Fruit fly (Drosophila melanogaster) whole organism, embryonic: ENCODE results near the gene CG12420.

ENCODE experiments used
- B-H1 ChIP-seq: fragments of 200-800 bp; sonication (Bioruptor generic); IDR thresholded peaks from 3 replicates; pipeline ENCODE4 v1.3.6; 2022; ENCODE audit warnings: missing biosample characterization, missing genetic modification characterization
- Blimp-1 ChIP-seq: fragments of 200-800 bp; sonication (Bioruptor generic); optimal IDR thresholded peaks from 3 replicates; lab custom pipeline; 2018; ENCODE audit warnings: missing biosample characterization, missing genetic modification characterization, mild to moderate bottlenecking, moderate library complexity, missing genetic modification reagents
- CG10274 ChIP-seq: fragments of 200-800 bp; sonication (Bioruptor generic); optimal IDR thresholded peaks from 3 replicates; lab custom pipeline; 2017; ENCODE audit warnings: missing biosample characterization, mild to moderate bottlenecking, missing genetic modification characterization
- CG10431 ChIP-seq: fragments of 200-800 bp; sonication (Bioruptor generic); optimal IDR thresholded peaks from 3 replicates; lab custom pipeline; 2018; ENCODE audit warnings: missing biosample characterization, mild to moderate bottlenecking, missing genetic modification characterization
- CG10565 ChIP-seq: fragments of 200-800 bp; sonication (Bioruptor generic); optimal IDR thresholded peaks from 3 replicates; lab custom pipeline; 2016; ENCODE audit warnings: missing biosample characterization, mild to moderate bottlenecking, missing genetic modification characterization
- CG11085 ChIP-seq: fragments of 200-800 bp; sonication (Bioruptor generic); IDR thresholded peaks from 2 replicates; pipeline ENCODE4 v1.3.6; 2022; ENCODE audit warnings: missing biosample characterization, missing genetic modification characterization
- CG11398 ChIP-seq: fragments of 200-800 bp; sonication (Bioruptor generic); optimal IDR thresholded peaks from 2 replicates; lab custom pipeline; 2016; ENCODE audit warnings: missing biosample characterization, missing genetic modification characterization
- CG12071 ChIP-seq: fragments of 200-800 bp; sonication (Bioruptor generic); optimal IDR thresholded peaks from 3 replicates; lab custom pipeline; 2018; ENCODE audit warnings: missing biosample characterization, mild to moderate bottlenecking, missing genetic modification characterization
- CG13424 ChIP-seq: fragments of 200-800 bp; sonication (Bioruptor generic); optimal IDR thresholded peaks from 2 replicates; lab custom pipeline; 2019; ENCODE audit warnings: missing biosample characterization, mild to moderate bottlenecking, missing genetic modification characterization, moderate library complexity
- CG2120 ChIP-seq: fragments of 200-800 bp; sonication (Bioruptor generic); optimal IDR thresholded peaks from 3 replicates; lab custom pipeline; 2016; ENCODE audit warnings: missing biosample characterization, missing genetic modification characterization
- CG2712 ChIP-seq: fragments of 200-800 bp; optimal IDR thresholded peaks from 3 replicates; lab custom pipeline; 2019; ENCODE audit warnings: missing biosample characterization, mild to moderate bottlenecking, missing genetic modification characterization, moderate library complexity
- CG30403 ChIP-seq: fragments of 200-800 bp; sonication (Bioruptor generic); optimal IDR thresholded peaks from 3 replicates; lab custom pipeline; 2016; ENCODE audit warnings: missing biosample characterization, missing genetic modification characterization
- CG43689 ChIP-seq: fragments of 200-800 bp; sonication (Bioruptor generic); IDR thresholded peaks from 2 replicates; pipeline ENCODE4 v1.3.6; 2022; ENCODE audit warnings: missing biosample characterization, missing genetic modification characterization
- CG4617 ChIP-seq: fragments of 200-800 bp; sonication (Bioruptor generic); optimal IDR thresholded peaks from 3 replicates; lab custom pipeline; 2016; ENCODE audit warnings: missing biosample characterization, missing genetic modification characterization, borderline replicate concordance
- CG6854 ChIP-seq: fragments of 200-800 bp; sonication (Bioruptor generic); optimal IDR thresholded peaks from 3 replicates; lab custom pipeline; 2017; ENCODE audit warnings: missing biosample characterization, mild to moderate bottlenecking, missing genetic modification characterization
- CG7786 ChIP-seq: fragments of 200-800 bp; sonication (Bioruptor generic); optimal IDR thresholded peaks from 2 replicates; lab custom pipeline; 2016; ENCODE audit warnings: missing biosample characterization, missing genetic modification characterization
- CG7839 ChIP-seq: fragments of 200-800 bp; sonication (Bioruptor generic); optimal IDR thresholded peaks from 3 replicates; lab custom pipeline; 2018; ENCODE audit warnings: missing biosample characterization, mild to moderate bottlenecking, missing genetic modification characterization, moderate library complexity
- CG8281 ChIP-seq: fragments of 200-800 bp; sonication (Bioruptor generic); optimal IDR thresholded peaks from 2 replicates; lab custom pipeline; 2018; ENCODE audit warnings: missing biosample characterization, mild to moderate bottlenecking, missing genetic modification characterization, moderate library complexity
- CG8478 ChIP-seq: fragments of >200 bp; optimal IDR thresholded peaks from 2 replicates; lab custom pipeline; 2018
- CG8924 ChIP-seq: fragments of 200-800 bp; optimal IDR thresholded peaks from 3 replicates; lab custom pipeline; 2019; ENCODE audit warnings: missing biosample characterization, mild to moderate bottlenecking, missing genetic modification characterization, moderate library complexity
- CG9437 ChIP-seq: fragments of 200-800 bp; sonication (Bioruptor generic); optimal IDR thresholded peaks from 2 replicates; lab custom pipeline; 2018; ENCODE audit warnings: missing biosample characterization, mild to moderate bottlenecking, missing genetic modification characterization
- CG9876 ChIP-seq: fragments of 200-800 bp; sonication (Bioruptor generic); optimal IDR thresholded peaks from 2 replicates; lab custom pipeline; 2016; ENCODE audit warnings: missing biosample characterization, missing genetic modification characterization
- CG9932 ChIP-seq: fragments of 200-800 bp; sonication (Bioruptor generic); IDR thresholded peaks from 2 replicates; pipeline ENCODE4 v1.3.6; 2022; ENCODE audit warnings: missing biosample characterization, missing genetic modification characterization
- Camta ChIP-seq: fragments of 200-800 bp; sonication (Bioruptor generic); optimal IDR thresholded peaks from 2 replicates; lab custom pipeline; 2016; ENCODE audit warnings: missing biosample characterization, missing genetic modification characterization
- Dad ChIP-seq: fragments of 200-800 bp; sonication (Bioruptor generic); optimal IDR thresholded peaks from 3 replicates; lab custom pipeline; 2016; ENCODE audit warnings: missing biosample characterization, missing genetic modification characterization
- Dp ChIP-seq: fragments of 200-800 bp; sonication (Bioruptor generic); optimal IDR thresholded peaks from 2 replicates; lab custom pipeline; 2018; ENCODE audit warnings: missing biosample characterization, mild to moderate bottlenecking, missing genetic modification characterization, moderate library complexity
- HLH4C ChIP-seq: fragments of 200-800 bp; sonication (Bioruptor generic); IDR thresholded peaks from 3 replicates; pipeline ENCODE4 v1.3.6; 2022; ENCODE audit warnings: missing biosample characterization, missing genetic modification characterization; ENCODE audit not compliant: partially characterized antibody
- HLHmδ ChIP-seq: fragments of 200-800 bp; sonication (Bioruptor generic); optimal IDR thresholded peaks from 2 replicates; lab custom pipeline; 2018; ENCODE audit warnings: missing biosample characterization, mild to moderate bottlenecking, missing genetic modification characterization, moderate library complexity
- Pdp1 ChIP-seq, 2 experiments: fragments of 200-800 bp; sonication (Bioruptor generic); optimal IDR thresholded peaks; 3 replicates each; lab custom pipeline; 2016; ENCODE audit warnings: missing biosample characterization in 2 of 2, missing genetic modification characterization in 2 of 2, mild to moderate bottlenecking in 1 of 2, moderate library complexity in 1 of 2
- Scr ChIP-seq: fragments of 200-800 bp; sonication (Bioruptor generic); IDR thresholded peaks from 2 replicates; pipeline ENCODE4 v1.3.6; 2022; ENCODE audit warnings: missing biosample characterization, missing genetic modification characterization; ENCODE audit not compliant: partially characterized antibody
- Sin3A ChIP-seq: fragments of >200 bp; optimal IDR thresholded peaks from 2 replicates; lab custom pipeline; 2018
- Vsx1 ChIP-seq: fragments of 200-800 bp; sonication (Bioruptor generic); optimal IDR thresholded peaks from 2 replicates; lab custom pipeline; 2017; ENCODE audit warnings: missing biosample characterization, mild to moderate bottlenecking, missing genetic modification characterization, missing genetic modification reagents
- ab ChIP-seq: fragments of 200-800 bp; sonication (Bioruptor generic); optimal IDR thresholded peaks from 2 replicates; lab custom pipeline; 2016; ENCODE audit warnings: missing biosample characterization, missing genetic modification characterization
- ato ChIP-seq: fragments of 200-800 bp; sonication (Bioruptor generic); IDR thresholded peaks from 2 replicates; pipeline ENCODE4 v1.3.6; 2022; ENCODE audit warnings: missing biosample characterization, missing genetic modification characterization; ENCODE audit not compliant: partially characterized antibody
- bigmax ChIP-seq: fragments of 200-800 bp; sonication (Bioruptor generic); optimal IDR thresholded peaks from 2 replicates; lab custom pipeline; 2018; ENCODE audit warnings: missing biosample characterization, mild to moderate bottlenecking, missing genetic modification characterization
- chn ChIP-seq: fragments of 200-800 bp; sonication (Bioruptor generic); optimal IDR thresholded peaks from 2 replicates; lab custom pipeline; 2016; ENCODE audit warnings: missing biosample characterization, missing genetic modification characterization
- dati ChIP-seq: fragments of 200-800 bp; sonication (Bioruptor generic); IDR thresholded peaks from 2 replicates; pipeline ENCODE4 v1.3.6; 2022; ENCODE audit warnings: missing biosample characterization, missing genetic modification characterization
- dmrt11E ChIP-seq: fragments of 200-800 bp; sonication (Bioruptor generic); optimal IDR thresholded peaks from 3 replicates; lab custom pipeline; 2018; ENCODE audit warnings: missing biosample characterization, mild to moderate bottlenecking, missing genetic modification characterization, moderate library complexity
- dpn ChIP-seq, 2 experiments: fragments of 200-800 bp; sonication (Bioruptor generic); optimal IDR thresholded peaks; 3 replicates each; lab custom pipeline; 2016; ENCODE audit warnings: missing biosample characterization in 2 of 2, missing genetic modification characterization in 2 of 2
- emc ChIP-seq: fragments of 200-800 bp; sonication (Bioruptor generic); optimal IDR thresholded peaks from 2 replicates; lab custom pipeline; 2016; ENCODE audit warnings: missing biosample characterization, missing genetic modification characterization
- ems ChIP-seq: fragments of 200-800 bp; sonication (Bioruptor generic); optimal IDR thresholded peaks from 3 replicates; lab custom pipeline; 2016; ENCODE audit warnings: missing biosample characterization, missing genetic modification characterization
- grau ChIP-seq: fragments of 200-800 bp; optimal IDR thresholded peaks from 3 replicates; lab custom pipeline; 2019; ENCODE audit warnings: missing biosample characterization, mild to moderate bottlenecking, missing genetic modification characterization, moderate library complexity
- gsb ChIP-seq: fragments of 200-800 bp; sonication (Bioruptor generic); IDR thresholded peaks from 2 replicates; pipeline ENCODE4 v1.3.6; 2022; ENCODE audit warnings: missing biosample characterization, missing genetic modification characterization
- gsb-n ChIP-seq: fragments of 200-800 bp; sonication (Bioruptor generic); optimal IDR thresholded peaks from 3 replicates; lab custom pipeline; 2018; ENCODE audit warnings: missing biosample characterization, mild to moderate bottlenecking, missing genetic modification characterization
- hkb ChIP-seq, 2 experiments: fragments of 200-800 bp in 1 of 2; fragments of >200 bp in 1 of 2; sonication (Bioruptor generic) in 1 of 2; IDR thresholded peaks in 1 of 2; optimal IDR thresholded peaks in 1 of 2; 2 replicates each; pipeline versions ENCODE4 v1.3.6 to Lab custom; 2017 to 2022; ENCODE audit warnings: missing biosample characterization in 1 of 2, missing genetic modification characterization in 1 of 2
- mld ChIP-seq: fragments of 200-800 bp; sonication (Bioruptor generic); IDR thresholded peaks from 3 replicates; pipeline ENCODE4 v1.3.6; 2022; ENCODE audit warnings: missing biosample characterization, missing genetic modification characterization; ENCODE audit not compliant: partially characterized antibody
- p53 ChIP-seq: fragments of 200-800 bp; sonication (Bioruptor generic); optimal IDR thresholded peaks from 2 replicates; lab custom pipeline; 2016; ENCODE audit warnings: missing biosample characterization, missing genetic modification characterization
- sens-2 ChIP-seq: fragments of 200-800 bp; sonication (Bioruptor generic); IDR thresholded peaks from 2 replicates; pipeline ENCODE4 v1.3.6; 2022; ENCODE audit warnings: missing biosample characterization, missing genetic modification characterization
- tgo ChIP-seq: fragments of 200-800 bp; sonication (Bioruptor generic); IDR thresholded peaks from 3 replicates; pipeline ENCODE4 v1.3.6; 2022; ENCODE audit warnings: missing biosample characterization, missing genetic modification characterization
- tll ChIP-seq, 2 experiments: fragments of 200-800 bp in 1 of 2; fragments of >200 bp in 1 of 2; sonication (Bioruptor generic) in 1 of 2; optimal IDR thresholded peaks; 2 replicates each; lab custom pipeline; 2017 to 2019; ENCODE audit warnings: missing biosample characterization in 2 of 2, missing genetic modification characterization in 2 of 2, mild to moderate bottlenecking in 1 of 2, moderate library complexity in 1 of 2
- z ChIP-seq: fragments of 200-800 bp; sonication (Bioruptor generic); IDR thresholded peaks from 3 replicates; pipeline ENCODE4 v1.3.6; 2022; ENCODE audit warnings: missing biosample characterization, missing genetic modification characterization

The CG12420 gene

dm6 chr3R:10213430-10213829 is 9.1 kb upstream of the CG12420 start (continued):
- TF ChIP-seq Dad (GFP tag; lab: Kevin White, UChicago) (no peak), gsb (GFP tag; lab: Robert Waterston, UW) (0 out of 2 replicates have a peak, but pooled peaks have one; percentile 18), Pdp1 (GFP tag; optimal IDR thresholded peaks at IDR 0.05; lab: Kevin White, UChicago) (no peak), CG10431 (GFP tag; lab: Kevin White, UChicago) (no peak), CG7786 (no peak), CG10274 (GFP tag; lab: Kevin White, UChicago) (peak; percentile 20), HLH4C (GFP tag; lab: Robert Waterston, UW) (no peak), Dp (GFP tag; lab: Kevin White, UChicago) (no peak), ems (GFP tag; lab: Kevin White, UChicago) (no peak), hkb (optimal IDR thresholded peaks at IDR 0.05; lab: Kevin White, UChicago) (no peak), hkb (GFP tag; IDR thresholded peaks at IDR 0.05; lab: Robert Waterston, UW) (peak; percentile 84), CG6854 (no peak), CG10565 (no peak), CG2712 (tag; lab: Kevin White, UChicago) (peak; percentile 86), CG7839 (tag; lab: Kevin White, UChicago) (peak; percentile 77), z (no peak), CG9437 (GFP tag; lab: Kevin White, UChicago) (peak; percentile 42), mld (GFP tag; lab: Robert Waterston, UW) (no peak), CG30403 (GFP tag; lab: Kevin White, UChicago) (peak; percentile 60), CG12071 (GFP tag; lab: Kevin White, UChicago) (peak; percentile 48), gsb-n (tag; lab: Kevin White, UChicago) (peak; percentile 66), CG43689 (GFP tag; lab: Robert Waterston, UW) (peak; percentile 57; the same call in 1 of the 2 replicates), ato (GFP tag; lab: Robert Waterston, UW) (no peak), CG11398 (GFP tag; lab: Kevin White, UChicago) (no peak), HLHmδ (no peak), dpn (GFP tag; optimal IDR thresholded peaks at IDR 0.05; lab: Kevin White, UChicago) (peak in 1 of 2 experiments; percentile 64), chn (GFP tag; lab: Kevin White, UChicago) (no peak), ab (no peak), CG2120 (GFP tag; lab: Kevin White, UChicago) (no peak), CG9932 (GFP tag; lab: Robert Waterston, UW) (0 out of 2 replicates have a peak, but pooled peaks have one; percentile 23), dmrt11E (tag; lab: Kevin White, UChicago) (peak; percentile 48), CG8478 (lab: Kevin White, UChicago) (no peak), p53 (GFP tag; lab: Kevin White, UChicago) (no peak), emc (GFP tag; lab: Kevin White, UChicago) (no peak), CG9876 (no peak), grau (tag; lab: Kevin White, UChicago) (no peak), CG8924 (tag; lab: Kevin White, UChicago) (no peak), CG8281 (tag; lab: Kevin White, UChicago) (peak; percentile 45), bigmax (GFP tag; lab: Kevin White, UChicago) (no peak), Vsx1 (GFP tag; lab: Kevin White, UChicago) (peak; percentile 20), CG11085 (GFP tag; lab: Robert Waterston, UW) (no peak), Blimp-1 (GFP tag; lab: Kevin White, UChicago) (peak; percentile 83), CG13424 (tag; lab: Kevin White, UChicago) (peak; percentile 73), B-H1 (GFP tag; lab: Robert Waterston, UW) (peak; percentile 56), Scr (GFP tag; lab: Robert Waterston, UW) (no peak), Camta (GFP tag; lab: Kevin White, UChicago) (no peak), tll (GFP tag; optimal IDR thresholded peaks at IDR 0.05; lab: Kevin White, UChicago) (no peak), sens-2 (peak; percentile 74), CG4617 (GFP tag; lab: Kevin White, UChicago) (no peak), tgo (GFP tag; lab: Robert Waterston, UW) (peak; percentile 76), Sin3A (lab: Kevin White, UChicago) (no peak), dati (GFP tag; lab: Robert Waterston, UW) (peak; percentile 54; the same call in 1 of the 2 replicates)
